Worm (Caenorhabditis elegans): ENCODE results near the gene gly-12.

DNA sequence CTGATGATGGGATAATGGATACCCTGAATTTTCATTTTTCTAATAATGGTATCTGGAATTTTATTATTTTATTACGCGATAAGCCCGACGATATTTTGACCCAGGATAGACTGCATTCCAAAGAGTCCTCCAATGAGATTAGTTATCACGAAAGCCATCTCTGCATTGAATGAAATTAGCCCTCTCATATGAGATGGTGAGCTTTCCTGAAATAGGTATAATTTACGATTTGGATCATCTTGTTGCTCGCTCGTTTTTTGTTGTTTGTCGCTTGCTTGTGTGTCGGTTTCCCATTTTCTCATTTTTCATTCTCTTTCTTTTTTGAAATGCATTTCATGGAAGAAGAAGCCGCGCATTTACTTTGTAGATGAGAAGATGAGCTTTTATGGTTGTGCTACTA lies 5.9 kb downstream of the gly-12 start:
- no peak for TF ChIP-seq mab-5 (tag; optimal IDR thresholded peaks at IDR 0.05)
- no peak for TF ChIP-seq C34F6.9 (tag; optimal IDR thresholded peaks at IDR 0.05)
- no peak for TF ChIP-seq unc-62 (GFP tag; optimal IDR thresholded peaks at IDR 0.05)
- TF ChIP-seq unc-55 (GFP tag; optimal IDR thresholded peaks at IDR 0.05), result no peak
- TF ChIP-seq nhr-77 (tag; optimal IDR thresholded peaks at IDR 0.05), result no peak
- no peak for TF ChIP-seq unc-39 (tag; optimal IDR thresholded peaks at IDR 0.05)
- TF ChIP-seq ztf-4 (tag; optimal IDR thresholded peaks at IDR 0.05), result no peak
- no peak for TF ChIP-seq snpc-4 (tag; optimal IDR thresholded peaks at IDR 0.05)
- no peak for TF ChIP-seq ztf-11 (tag; optimal IDR thresholded peaks at IDR 0.05)
- TF ChIP-seq mdl-1 (tag; optimal IDR thresholded peaks at IDR 0.05), result no peak
- TF ChIP-seq Y55F3AM.14 (GFP tag; optimal IDR thresholded peaks at IDR 0.05), result no peak
- no peak for TF ChIP-seq ceh-82 (tag; optimal IDR thresholded peaks at IDR 0.05)
- no peak for TF ChIP-seq egl-27 (tag; optimal IDR thresholded peaks at IDR 0.05)
